Worm (Caenorhabditis elegans): Measurements from ENCODE around the gene tag-30.

ce11 chrIV:11902832-11903231, 47.9 kb upstream of the tag-30 start:
- TF ChIP-seq unc-86 (tag; optimal IDR thresholded peaks at IDR 0.05) (no peak), hlh-30 (tag; optimal IDR thresholded peaks at IDR 0.05; ENCODE audit: insufficient read depth) (no peak), fkh-10 (GFP tag; optimal IDR thresholded peaks at IDR 0.05) (no peak), lin-11 (tag; optimal IDR thresholded peaks at IDR 0.05) (no peak), F13H6.1 (tag; optimal IDR thresholded peaks at IDR 0.05) (no peak), hlh-6 (tag; optimal IDR thresholded peaks at IDR 0.05) (no peak), ama-1 (optimal IDR thresholded peaks at IDR 0.05) (no peak), pha-2 (tag; optimal IDR thresholded peaks at IDR 0.05) (no peak)
